Fruit fly (Drosophila melanogaster): ENCODE results near the gene CG33665.
"Not testable (repeated sequence)": the region's sequence is repeated elsewhere in the genome, so short reads cannot be mapped to it uniquely, and the experiment has no call there.

Gene CG33665

DNA sequence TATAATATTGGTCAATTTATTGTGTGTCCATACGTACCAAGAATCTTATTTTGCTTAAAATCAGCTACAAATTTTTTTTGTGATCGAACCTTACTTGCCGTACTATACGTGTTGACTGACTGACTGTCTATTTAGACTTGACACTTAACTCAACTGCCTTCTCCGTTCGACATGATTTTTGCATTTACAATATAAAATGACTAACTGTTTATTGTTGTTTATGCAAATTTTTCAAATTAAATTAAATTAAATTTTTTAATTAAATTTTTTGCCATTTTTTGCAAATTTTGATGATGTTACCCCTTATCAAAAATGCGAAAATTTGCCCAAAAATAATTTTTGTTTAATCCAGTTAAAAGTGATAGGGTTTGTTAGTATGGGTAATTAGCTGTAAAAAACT is at the start of gene CG33665:
Gene CG33665 (minus strand): TSS at position 101 of the 400 bp plus-strand sequence.
- not testable (repeated sequence) for TF ChIP-seq Vsx2 (GFP tag; optimal IDR thresholded peaks at IDR 0.05; ENCODE audit: partially characterized antibody); fru (GFP tag; optimal IDR thresholded peaks at IDR 0.05); HLH106 (tag; optimal IDR thresholded peaks at IDR 0.05)

DNA sequence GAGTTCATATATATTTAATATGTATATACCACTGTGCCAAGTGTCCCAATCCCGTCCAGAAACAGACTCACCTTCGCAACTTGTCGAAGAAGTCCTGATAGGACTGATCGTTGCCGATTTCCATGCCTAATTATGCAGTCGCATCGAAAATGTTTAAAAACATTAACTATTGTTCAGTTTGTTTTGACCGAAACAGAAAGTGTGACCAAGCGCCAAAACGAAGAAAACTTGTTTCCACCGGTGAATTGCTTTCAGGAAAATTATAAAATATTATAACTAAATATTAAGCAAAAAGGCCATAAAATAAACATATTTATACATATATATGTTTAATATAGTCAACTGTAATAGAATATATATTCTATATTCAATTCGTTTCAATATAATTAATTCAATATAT is 49.0 kb upstream of the CG33665 start, which contains the start of gene CG3342:
Gene CG3342 (minus strand): TSS at position 209 of the 400 bp plus-strand sequence.
- TF ChIP-seq Hnf4 (GFP tag; optimal IDR thresholded peaks at IDR 0.05), result no peak
- no peak for TF ChIP-seq GATAd (GFP tag; optimal IDR thresholded peaks at IDR 0.05)
- TF ChIP-seq sage (GFP tag; optimal IDR thresholded peaks at IDR 0.05), result no peak
- no peak for TF ChIP-seq CG32264 (GFP tag; optimal IDR thresholded peaks at IDR 0.05)
- no peak for TF ChIP-seq Hr78 (GFP tag; optimal IDR thresholded peaks at IDR 0.05)
- TF ChIP-seq usp (GFP tag; optimal IDR thresholded peaks at IDR 0.05), result no peak
- no peak for TF ChIP-seq Dfd (GFP tag; optimal IDR thresholded peaks at IDR 0.05)
- no peak for TF ChIP-seq dmrt93B (GFP tag; optimal IDR thresholded peaks at IDR 0.05)
- TF ChIP-seq Abd-B (GFP tag; optimal IDR thresholded peaks at IDR 0.05), result no peak
- no peak for TF ChIP-seq CG9705 (GFP tag; optimal IDR thresholded peaks at IDR 0.05)
- no peak for TF ChIP-seq lola (GFP tag; optimal IDR thresholded peaks at IDR 0.05)
- no peak for TF ChIP-seq CrebA (GFP tag; optimal IDR thresholded peaks at IDR 0.05; ENCODE audit: borderline replicate concordance)
- no peak for TF ChIP-seq dl (GFP tag; optimal IDR thresholded peaks at IDR 0.05; ENCODE audit: insufficient read depth in 1 of 2, partially characterized antibody in 2 of 2)
- no peak for TF ChIP-seq fru (GFP tag; optimal IDR thresholded peaks at IDR 0.05)
- TF ChIP-seq h (GFP tag; optimal IDR thresholded peaks at IDR 0.05), result no peak
- no peak for TF ChIP-seq jim (GFP tag; optimal IDR thresholded peaks at IDR 0.05)

DNA sequence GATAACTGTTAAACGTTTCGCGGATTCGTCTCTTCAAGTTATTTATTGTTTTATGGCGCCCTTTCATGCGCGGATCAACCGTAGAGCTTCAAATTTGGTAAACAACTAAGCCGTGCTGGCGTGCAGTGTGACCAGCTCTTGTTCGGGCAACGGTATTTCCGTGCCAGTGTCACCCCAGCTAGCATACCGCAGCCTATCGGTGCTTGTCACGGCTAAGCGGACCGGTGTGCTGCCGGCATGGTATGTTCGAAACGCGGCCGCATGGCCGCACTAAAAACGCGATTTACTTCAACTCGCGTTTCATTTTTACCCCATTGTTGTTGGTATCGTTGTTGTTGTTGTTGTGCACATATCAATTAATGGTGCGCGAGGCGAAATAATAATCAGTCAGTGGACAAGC is 45.6 kb upstream of the CG33665 start, which contains the start of the genes CG42340 and CG3918:
Gene CG42340 (minus strand): TSS at position 107 of the 400 bp plus-strand sequence.
Gene CG3918 (plus strand): TSS at position 248 of the 400 bp plus-strand sequence.
- peak; percentile 15 for TF ChIP-seq rgr (GFP tag; optimal IDR thresholded peaks at IDR 0.05)
- TF ChIP-seq foxo (GFP tag; optimal IDR thresholded peaks at IDR 0.05), result peak in 1 of 2 experiments; percentile 19
- TF ChIP-seq jim (GFP tag; optimal IDR thresholded peaks at IDR 0.05), result no peak
- TF ChIP-seq Hr78 (GFP tag; optimal IDR thresholded peaks at IDR 0.05), result no peak
- TF ChIP-seq sage (GFP tag; optimal IDR thresholded peaks at IDR 0.05), result no peak
- no peak for TF ChIP-seq Hnf4 (GFP tag; optimal IDR thresholded peaks at IDR 0.05)
- no peak for TF ChIP-seq Rel (GFP tag; optimal IDR thresholded peaks at IDR 0.05)
- TF ChIP-seq Rel (tag; optimal IDR thresholded peaks at IDR 0.05), result peak; percentile 67
- TF ChIP-seq Mio (GFP tag; optimal IDR thresholded peaks at IDR 0.05), result no peak
- peak; percentile 19 for TF ChIP-seq h (GFP tag; optimal IDR thresholded peaks at IDR 0.05)
- no peak for TF ChIP-seq br (GFP tag; optimal IDR thresholded peaks at IDR 0.05)
- TF ChIP-seq Dif (GFP tag; optimal IDR thresholded peaks at IDR 0.05; ENCODE audit: partially characterized antibody), result peak; percentile 20
- TF ChIP-seq Abd-B (GFP tag; optimal IDR thresholded peaks at IDR 0.05), result no peak
- TF ChIP-seq sv (GFP tag; optimal IDR thresholded peaks at IDR 0.05), result no peak
- TF ChIP-seq tai (GFP tag; optimal IDR thresholded peaks at IDR 0.05), result no peak
- peak; percentile 39 for TF ChIP-seq HLH106 (tag; optimal IDR thresholded peaks at IDR 0.05)
- no peak for TF ChIP-seq brk (GFP tag; optimal IDR thresholded peaks at IDR 0.05)
- TF ChIP-seq dmrt93B (GFP tag; optimal IDR thresholded peaks at IDR 0.05), result no peak
- TF ChIP-seq ey (GFP tag; optimal IDR thresholded peaks at IDR 0.05), result no peak
- TF ChIP-seq OdsH (GFP tag; optimal IDR thresholded peaks at IDR 0.05), result no peak
- TF ChIP-seq Vsx2 (GFP tag; optimal IDR thresholded peaks at IDR 0.05; ENCODE audit: partially characterized antibody), result no peak
- no peak for TF ChIP-seq psq (GFP tag; optimal IDR thresholded peaks at IDR 0.05)
- peak; percentile 64 for TF ChIP-seq fru (GFP tag; optimal IDR thresholded peaks at IDR 0.05)
- TF ChIP-seq GATAd (GFP tag; optimal IDR thresholded peaks at IDR 0.05), result no peak
- TF ChIP-seq woc (GFP tag; optimal IDR thresholded peaks at IDR 0.05), result no peak
- TF ChIP-seq CG9705 (GFP tag; optimal IDR thresholded peaks at IDR 0.05), result no peak
- peak; percentile 1 for TF ChIP-seq Sp1 (GFP tag; optimal IDR thresholded peaks at IDR 0.05)
- no peak for TF ChIP-seq Dfd (GFP tag; optimal IDR thresholded peaks at IDR 0.05)
- no peak for TF ChIP-seq CrebA (GFP tag; optimal IDR thresholded peaks at IDR 0.05; ENCODE audit: borderline replicate concordance)
- TF ChIP-seq pan (optimal IDR thresholded peaks at IDR 0.05), result no peak
- TF ChIP-seq dsf (GFP tag; optimal IDR thresholded peaks at IDR 0.05; ENCODE audit: borderline replicate concordance), result no peak
- TF ChIP-seq lola (GFP tag; optimal IDR thresholded peaks at IDR 0.05), result no peak
- no peak for TF ChIP-seq dl (GFP tag; optimal IDR thresholded peaks at IDR 0.05; ENCODE audit: insufficient read depth in 1 of 2, partially characterized antibody in 2 of 2)
- no peak for TF ChIP-seq Hr83 (GFP tag; optimal IDR thresholded peaks at IDR 0.05; ENCODE audit: poor library complexity, severe bottlenecking)
- TF ChIP-seq N (GFP tag; optimal IDR thresholded peaks at IDR 0.05), result no peak
- no peak for TF ChIP-seq Myc (optimal IDR thresholded peaks at IDR 0.05)
- TF ChIP-seq CG32264 (GFP tag; optimal IDR thresholded peaks at IDR 0.05), result no peak
- TF ChIP-seq usp (GFP tag; optimal IDR thresholded peaks at IDR 0.05), result no peak
- no peak for TF ChIP-seq Jra (GFP tag; optimal IDR thresholded peaks at IDR 0.05)

Data from whole organism, wandering third instar larva.